Fruit fly (Drosophila melanogaster): ENCODE data around the gene Ag5r2.

The Ag5r2 gene

DNA sequence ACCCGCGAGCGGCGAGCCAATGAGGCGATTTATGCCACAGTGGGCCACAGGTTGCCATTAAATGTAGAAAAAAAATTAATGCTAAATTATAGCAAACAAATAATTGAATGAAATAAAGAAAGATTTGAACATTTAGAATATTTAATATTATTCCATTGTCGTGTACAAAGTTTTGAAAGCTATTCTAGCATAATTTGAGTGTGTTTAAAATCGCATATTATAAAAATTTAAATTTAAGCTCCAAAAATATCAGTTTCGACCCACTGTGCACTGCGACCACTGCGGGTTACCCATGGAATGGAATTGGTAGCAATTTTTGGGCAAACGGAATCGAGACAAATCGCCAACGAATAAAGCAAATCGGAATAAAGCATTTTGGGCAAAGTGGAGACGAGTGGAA is 40.0 kb downstream of the Ag5r2 start (continued):
- TF ChIP-seq da (GFP tag; optimal IDR thresholded peaks at IDR 0.05): no peak
- no peak for TF ChIP-seq Elba2 (GFP tag; optimal IDR thresholded peaks at IDR 0.05)
- no peak for TF ChIP-seq TFAM (GFP tag; optimal IDR thresholded peaks at IDR 0.05)
- no peak for TF ChIP-seq gro (GFP tag; optimal IDR thresholded peaks at IDR 0.05)
- peak; percentile 55 for TF ChIP-seq CG15269 (tag; optimal IDR thresholded peaks at IDR 0.05)
- no peak for TF ChIP-seq CG8281 (tag; optimal IDR thresholded peaks at IDR 0.05)
- TF ChIP-seq Ravus (GFP tag; IDR thresholded peaks at IDR 0.05): no peak; the same call in 1 of the 2 replicates
- TF ChIP-seq tgo (GFP tag; IDR thresholded peaks at IDR 0.05): peak; percentile 54
- no peak for TF ChIP-seq pros (GFP tag; optimal IDR thresholded peaks at IDR 0.05)
- TF ChIP-seq CG17568 (GFP tag; optimal IDR thresholded peaks at IDR 0.05): no peak
- TF ChIP-seq ci (GFP tag; IDR thresholded peaks at IDR 0.05): 0 out of 3 replicates have a peak, but pooled peaks have one; percentile 23
- no peak for TF ChIP-seq MBD-R2 (GFP tag; IDR thresholded peaks at IDR 0.05)
- no peak for TF ChIP-seq CG12744 (GFP tag; optimal IDR thresholded peaks at IDR 0.05)
- TF ChIP-seq pho (GFP tag; optimal IDR thresholded peaks at IDR 0.05): no peak
- no peak for TF ChIP-seq rib (GFP tag; IDR thresholded peaks at IDR 0.05)
- peak; percentile 13 for TF ChIP-seq Dek (tag; optimal IDR thresholded peaks at IDR 0.05)
- TF ChIP-seq CG14667 (GFP tag; IDR thresholded peaks at IDR 0.05): no peak
- peak; percentile 20 for TF ChIP-seq ind (GFP tag; optimal IDR thresholded peaks at IDR 0.05)
- peak; percentile 80 for TF ChIP-seq CG10979 (tag; optimal IDR thresholded peaks at IDR 0.05)
- no peak for TF ChIP-seq tna (GFP tag; IDR thresholded peaks at IDR 0.05; ENCODE audit: partially characterized antibody)
- TF ChIP-seq CG8944 (GFP tag; optimal IDR thresholded peaks at IDR 0.05): no peak
- TF ChIP-seq CG2129 (GFP tag; IDR thresholded peaks at IDR 0.05; ENCODE audit: partially characterized antibody): no peak
- no peak for TF ChIP-seq dpn (GFP tag; optimal IDR thresholded peaks at IDR 0.05)
- TF ChIP-seq CG13123 (GFP tag; optimal IDR thresholded peaks at IDR 0.05): no peak
- peak; percentile 41; the same call in 1 of the 2 replicates for TF ChIP-seq CG32532 (GFP tag; IDR thresholded peaks at IDR 0.05)
- TF ChIP-seq Scr (GFP tag; IDR thresholded peaks at IDR 0.05; ENCODE audit: partially characterized antibody): no peak
- TF ChIP-seq Myb (GFP tag; optimal IDR thresholded peaks at IDR 0.05): no peak
- TF ChIP-seq CG14860 (GFP tag; IDR thresholded peaks at IDR 0.05; ENCODE audit: partially characterized antibody): no peak
- TF ChIP-seq CG8089 (GFP tag; optimal IDR thresholded peaks at IDR 0.05): no peak
- no peak for TF ChIP-seq CG6854 (GFP tag; optimal IDR thresholded peaks at IDR 0.05)
- 0 out of 2 replicates have a peak, but pooled peaks have one; percentile 26 for TF ChIP-seq ap (GFP tag; IDR thresholded peaks at IDR 0.05)
- peak; percentile 22 for TF ChIP-seq nau (GFP tag; optimal IDR thresholded peaks at IDR 0.05)
- TF ChIP-seq CG16813 (GFP tag; IDR thresholded peaks at IDR 0.05; ENCODE audit: partially characterized antibody): 0 out of 3 replicates have a peak, but pooled peaks have one; percentile 24
- no peak for TF ChIP-seq zf30C (GFP tag; optimal IDR thresholded peaks at IDR 0.05)
- TF ChIP-seq CrebB (tag; optimal IDR thresholded peaks at IDR 0.05): no peak
- TF ChIP-seq Atf3 (GFP tag; optimal IDR thresholded peaks at IDR 0.05): no peak
- TF ChIP-seq CG6272 (GFP tag; IDR thresholded peaks at IDR 0.05): no peak
- no peak for TF ChIP-seq Adf1 (GFP tag; IDR thresholded peaks at IDR 0.05)
- TF ChIP-seq ranshi (GFP tag; IDR thresholded peaks at IDR 0.05): peak; percentile 46; the same call in 1 of the 2 replicates
- no peak for TF ChIP-seq repo (GFP tag; optimal IDR thresholded peaks at IDR 0.05)
- no peak for TF ChIP-seq pan (optimal IDR thresholded peaks at IDR 0.05)
- peak in 1 of 2 experiments; percentile 63 for TF ChIP-seq pan (GFP tag; optimal IDR thresholded peaks at IDR 0.05 in 1 of 2, IDR thresholded peaks at IDR 0.05 in 1 of 2)
- TF ChIP-seq nom (GFP tag; optimal IDR thresholded peaks at IDR 0.05): no peak
- TF ChIP-seq Hr51 (GFP tag; optimal IDR thresholded peaks at IDR 0.05): peak; percentile 1 to 68
- TF ChIP-seq CG15514 (GFP tag; optimal IDR thresholded peaks at IDR 0.05): no peak
- TF ChIP-seq dmrt11E (tag; optimal IDR thresholded peaks at IDR 0.05): peak; percentile 77
- TF ChIP-seq bab2 (GFP tag; optimal IDR thresholded peaks at IDR 0.05): no peak
- TF ChIP-seq CG11723 (GFP tag; optimal IDR thresholded peaks at IDR 0.05): no peak
- no peak for TF ChIP-seq NFAT (GFP tag; IDR thresholded peaks at IDR 0.05)
- no peak for TF ChIP-seq Tbp (GFP tag; optimal IDR thresholded peaks at IDR 0.05)
- TF ChIP-seq kah (GFP tag; optimal IDR thresholded peaks at IDR 0.05): peak; percentile 50
